Worm (Caenorhabditis elegans): Measurements from ENCODE around the gene dpy-7.

dpy-7 gene

ce11 chrX:7577458-7578158, 40.0 kb upstream of the dpy-7 start:
- no peak for TF ChIP-seq ceh-82 (tag; optimal IDR thresholded peaks at IDR 0.05)
- TF ChIP-seq pqm-1 (tag; optimal IDR thresholded peaks at IDR 0.05) = no peak
- no peak for TF ChIP-seq unc-62 (GFP tag; optimal IDR thresholded peaks at IDR 0.05)
- TF ChIP-seq elt-2 (tag; optimal IDR thresholded peaks at IDR 0.05) = no peak
- TF ChIP-seq zag-1 (tag; optimal IDR thresholded peaks at IDR 0.05) = no peak
- no peak for TF ChIP-seq fkh-2 (tag; optimal IDR thresholded peaks at IDR 0.05)
- no peak for TF ChIP-seq nfya-1 (tag; optimal IDR thresholded peaks at IDR 0.05; ENCODE audit: insufficient read depth)
- no peak for TF ChIP-seq pha-4 (tag; optimal IDR thresholded peaks at IDR 0.05)
- TF ChIP-seq ztf-4 (tag; optimal IDR thresholded peaks at IDR 0.05) = no peak
- TF ChIP-seq nhr-43 (tag; optimal IDR thresholded peaks at IDR 0.05; ENCODE audit: poor library complexity, severe bottlenecking) = no peak
- no peak for TF ChIP-seq ZK546.5 (tag; optimal IDR thresholded peaks at IDR 0.05)
- TF ChIP-seq ztf-11 (tag; optimal IDR thresholded peaks at IDR 0.05) = no peak
- TF ChIP-seq ceh-16 (tag; optimal IDR thresholded peaks at IDR 0.05) = no peak
- TF ChIP-seq mdl-1 (tag; optimal IDR thresholded peaks at IDR 0.05) = no peak
- TF ChIP-seq eor-1 (tag; optimal IDR thresholded peaks at IDR 0.05) = no peak
- TF ChIP-seq aly-2 (tag; optimal IDR thresholded peaks at IDR 0.05) = no peak
- TF ChIP-seq nhr-23 (tag; optimal IDR thresholded peaks at IDR 0.05) = peak; percentile 24
- TF ChIP-seq fkh-10 (GFP tag; optimal IDR thresholded peaks at IDR 0.05) = no peak
- TF ChIP-seq lin-39 (tag; optimal IDR thresholded peaks at IDR 0.05) = peak; percentile 27
- TF ChIP-seq ceh-28 (tag; optimal IDR thresholded peaks at IDR 0.05) = no peak
- no peak for TF ChIP-seq lsy-12 (tag; optimal IDR thresholded peaks at IDR 0.05)
- no peak for TF ChIP-seq elt-3 (tag; optimal IDR thresholded peaks at IDR 0.05)
- TF ChIP-seq fos-1 (tag; optimal IDR thresholded peaks at IDR 0.05) = no peak
- TF ChIP-seq egl-5 (tag; optimal IDR thresholded peaks at IDR 0.05) = no peak
- no peak for TF ChIP-seq ama-1 (optimal IDR thresholded peaks at IDR 0.05)
- TF ChIP-seq nhr-25 (tag; optimal IDR thresholded peaks at IDR 0.05) = peak; percentile 46
- TF ChIP-seq nhr-67 (tag; optimal IDR thresholded peaks at IDR 0.05) = no peak
- TF ChIP-seq tbx-2 (tag; optimal IDR thresholded peaks at IDR 0.05) = no peak
- no peak for TF ChIP-seq nhr-12 (tag; optimal IDR thresholded peaks at IDR 0.05)
- TF ChIP-seq nhr-11 (tag; optimal IDR thresholded peaks at IDR 0.05) = no peak
- no peak for TF ChIP-seq jun-1 (tag; optimal IDR thresholded peaks at IDR 0.05)
- TF ChIP-seq nhr-76 (tag; optimal IDR thresholded peaks at IDR 0.05) = no peak
- no peak for TF ChIP-seq nhr-28 (tag; optimal IDR thresholded peaks at IDR 0.05)
- TF ChIP-seq nhr-77 (tag; optimal IDR thresholded peaks at IDR 0.05) = no peak
- no peak for TF ChIP-seq unc-39 (tag; optimal IDR thresholded peaks at IDR 0.05)
- TF ChIP-seq egl-27 (tag; optimal IDR thresholded peaks at IDR 0.05) = no peak
- peak; percentile 53 for TF ChIP-seq hmg-11 (tag; optimal IDR thresholded peaks at IDR 0.05)
- no peak for TF ChIP-seq nhr-237 (tag; optimal IDR thresholded peaks at IDR 0.05)
- TF ChIP-seq lin-15B (tag; optimal IDR thresholded peaks at IDR 0.05) = no peak
- peak; percentile 25 for TF ChIP-seq elt-1 (tag; optimal IDR thresholded peaks at IDR 0.05)
- no peak for TF ChIP-seq mml-1 (tag; optimal IDR thresholded peaks at IDR 0.05)
- TF ChIP-seq skn-1 (tag; optimal IDR thresholded peaks at IDR 0.05) = no peak

- peak; percentile 17 for TF ChIP-seq jun-1 (tag; optimal IDR thresholded peaks at IDR 0.05)
- no peak for TF ChIP-seq nhr-43 (tag; optimal IDR thresholded peaks at IDR 0.05; ENCODE audit: poor library complexity, severe bottlenecking)
- TF ChIP-seq elt-3 (tag; optimal IDR thresholded peaks at IDR 0.05) = peak in 1 of 3 experiments; percentile 59
- TF ChIP-seq R02D3.7 (tag; optimal IDR thresholded peaks at IDR 0.05) = no peak
- no peak for TF ChIP-seq elt-1 (tag; optimal IDR thresholded peaks at IDR 0.05)
- TF ChIP-seq lin-39 (tag; optimal IDR thresholded peaks at IDR 0.05) = no peak
- no peak for TF ChIP-seq ama-1 (optimal IDR thresholded peaks at IDR 0.05)
- TF ChIP-seq unc-39 (tag; optimal IDR thresholded peaks at IDR 0.05) = no peak
- TF ChIP-seq daf-12 (tag; optimal IDR thresholded peaks at IDR 0.05) = no peak
- no peak for TF ChIP-seq nhr-76 (tag; optimal IDR thresholded peaks at IDR 0.05)
- TF ChIP-seq ceh-9 (tag; optimal IDR thresholded peaks at IDR 0.05) = no peak
- TF ChIP-seq fkh-2 (tag; optimal IDR thresholded peaks at IDR 0.05) = no peak
- no peak for TF ChIP-seq mdl-1 (tag; optimal IDR thresholded peaks at IDR 0.05)
- peak; percentile 91 for TF ChIP-seq elt-2 (tag; optimal IDR thresholded peaks at IDR 0.05)
- no peak for TF ChIP-seq zag-1 (tag; optimal IDR thresholded peaks at IDR 0.05)
- TF ChIP-seq aly-2 (tag; optimal IDR thresholded peaks at IDR 0.05) = no peak
- TF ChIP-seq ceh-28 (tag; optimal IDR thresholded peaks at IDR 0.05) = peak; percentile 26
- no peak for TF ChIP-seq mml-1 (tag; optimal IDR thresholded peaks at IDR 0.05)
- TF ChIP-seq nfya-1 (tag; optimal IDR thresholded peaks at IDR 0.05; ENCODE audit: insufficient read depth) = no peak
- TF ChIP-seq egl-5 (tag; optimal IDR thresholded peaks at IDR 0.05) = no peak
- TF ChIP-seq fos-1 (tag; optimal IDR thresholded peaks at IDR 0.05) = no peak
- TF ChIP-seq nhr-237 (tag; optimal IDR thresholded peaks at IDR 0.05) = no peak
- no peak for TF ChIP-seq nhr-67 (tag; optimal IDR thresholded peaks at IDR 0.05)
- no peak for TF ChIP-seq lin-15B (tag; optimal IDR thresholded peaks at IDR 0.05)
- peak; percentile 99 for TF ChIP-seq pqm-1 (tag; optimal IDR thresholded peaks at IDR 0.05)
- no peak for TF ChIP-seq nhr-28 (tag; optimal IDR thresholded peaks at IDR 0.05)
- TF ChIP-seq nhr-25 (tag; optimal IDR thresholded peaks at IDR 0.05) = peak; percentile 39
- no peak for TF ChIP-seq pha-4 (tag; optimal IDR thresholded peaks at IDR 0.05)
- no peak for TF ChIP-seq tbx-2 (tag; optimal IDR thresholded peaks at IDR 0.05)
- TF ChIP-seq ceh-82 (tag; optimal IDR thresholded peaks at IDR 0.05) = no peak
- no peak for TF ChIP-seq nhr-23 (tag; optimal IDR thresholded peaks at IDR 0.05)
- TF ChIP-seq skn-1 (tag; optimal IDR thresholded peaks at IDR 0.05) = no peak
- TF ChIP-seq nhr-12 (tag; optimal IDR thresholded peaks at IDR 0.05) = no peak
These were observed 38.3 kb upstream of the dpy-7 start for ce11 chrX:7575939-7576338.

Measured in whole organism, L3 larva.